Worm (Caenorhabditis elegans) whole organism, L4 larva: ENCODE results near the gene F47D12.9.

Experiments
- D1046.2 ChIP-seq: fragments of 200-800 bp; sonication (Bioruptor generic); IDR thresholded peaks from 2 replicates; pipeline ENCODE4 v1.3.6; 2022; ENCODE audit warnings: missing genetic modification characterization, missing compliant biosample characterization
- F26F4.8 ChIP-seq: fragments of 200-800 bp; sonication (Bioruptor generic); conservative IDR thresholded peaks from 2 replicates; pipeline ENCODE4 v1.3.6; 2022; ENCODE audit warnings: missing genetic modification characterization, missing compliant biosample characterization
- F44E2.7 ChIP-seq: fragments of 200-800 bp; sonication (Bioruptor generic); IDR thresholded peaks from 2 replicates; pipeline ENCODE4 v2.1.2; 2022; ENCODE audit warnings: missing genetic modification characterization, missing compliant biosample characterization
- Y5F2A.4 ChIP-seq: fragments of 200-800 bp; sonication (Bioruptor generic); optimal IDR thresholded peaks from 2 replicates; lab custom pipeline; 2018; ENCODE audit warnings: mild to moderate bottlenecking, missing genetic modification characterization, missing compliant biosample characterization
- aha-1 ChIP-seq: fragments of 150-350 bp; peaks from one replicate; lab custom pipeline; 2014; ENCODE audit warnings: missing biosample characterization, missing genetic modification characterization
- ama-1 ChIP-seq: fragments of 150-350 bp; optimal IDR thresholded peaks from 2 replicates; lab custom pipeline; 2014; ENCODE audit warnings: inconsistent platforms, mixed read lengths
- ceh-20 ChIP-seq: fragments of 200-800 bp; sonication (Bioruptor generic); IDR thresholded peaks from 2 replicates; pipeline ENCODE4 v1.3.6; 2022; ENCODE audit warnings: missing genetic modification reagents, missing genetic modification characterization, missing compliant biosample characterization
- ceh-44 ChIP-seq: fragments of 200-800 bp; sonication (Bioruptor generic); IDR thresholded peaks from 2 replicates; pipeline ENCODE4 v1.3.6; 2022; ENCODE audit warnings: missing genetic modification reagents, missing genetic modification characterization, missing compliant biosample characterization
- ceh-62 ChIP-seq: sonication (generic microtip); optimal IDR thresholded peaks from 2 replicates; lab custom pipeline; 2017; ENCODE audit warnings: missing biosample characterization, missing genetic modification characterization
- ceh-82 ChIP-seq: sonication (generic microtip); optimal IDR thresholded peaks from 2 replicates; lab custom pipeline; 2017; ENCODE audit warnings: missing biosample characterization, missing genetic modification characterization
- ces-1 ChIP-seq: fragments of 150-350 bp; sonication (generic microtip); optimal IDR thresholded peaks from 4 replicates; lab custom pipeline; 2014; ENCODE audit warnings: missing biosample characterization, missing genetic modification reagents, missing genetic modification characterization
- ctbp-1 ChIP-seq: fragments of 200-800 bp; sonication (Bioruptor generic); IDR thresholded peaks from 2 replicates; pipeline ENCODE4 v1.3.6; 2022; ENCODE audit warnings: missing genetic modification reagents, missing genetic modification characterization, missing compliant biosample characterization
- daf-19 ChIP-seq: fragments of 200-800 bp; sonication (Bioruptor generic); conservative IDR thresholded peaks from 2 replicates; pipeline ENCODE4 v1.3.6; 2022; ENCODE audit warnings: missing genetic modification characterization, missing compliant biosample characterization
- dmd-8 ChIP-seq: fragments of 200-800 bp; sonication (Bioruptor generic); IDR thresholded peaks from 2 replicates; pipeline ENCODE4 v1.3.6; 2022; ENCODE audit warnings: missing genetic modification characterization, missing compliant biosample characterization
- dmd-9 ChIP-seq: fragments of 200-800 bp; sonication (Bioruptor generic); IDR thresholded peaks from 2 replicates; pipeline ENCODE4 v1.3.6; 2022; ENCODE audit warnings: missing genetic modification reagents, missing genetic modification characterization, missing compliant biosample characterization
- dve-1 ChIP-seq: sonication (generic microtip); optimal IDR thresholded peaks from 2 replicates; lab custom pipeline; 2017; ENCODE audit warnings: antibody characterized with exemption, mild to moderate bottlenecking, missing genetic modification characterization, missing compliant biosample characterization; ENCODE audit not compliant: insufficient read depth
- fkh-10 ChIP-seq: fragments of 150-350 bp; optimal IDR thresholded peaks from 2 replicates; lab custom pipeline; 2014; ENCODE audit warnings: missing biosample characterization, missing genetic modification reagents, missing genetic modification characterization
- hmg-1.1 ChIP-seq: fragments of 200-800 bp; sonication (Bioruptor generic); IDR thresholded peaks from 2 replicates; pipeline ENCODE4 v1.3.6; 2022; ENCODE audit warnings: missing genetic modification reagents, missing genetic modification characterization, missing compliant biosample characterization
- lin-13 ChIP-seq: fragments of 150-350 bp; optimal IDR thresholded peaks from 2 replicates; lab custom pipeline; 2014; ENCODE audit warnings: missing biosample characterization, missing genetic modification reagents, missing genetic modification characterization
- lin-38 ChIP-seq: fragments of 200-800 bp; sonication (Bioruptor generic); IDR thresholded peaks from 2 replicates; pipeline ENCODE4 v1.3.6; 2022; ENCODE audit warnings: missing genetic modification reagents, missing genetic modification characterization, missing compliant biosample characterization
- lir-3 ChIP-seq: sonication (generic microtip); optimal IDR thresholded peaks from 2 replicates; lab custom pipeline; 2016; ENCODE audit warnings: mild to moderate bottlenecking, missing genetic modification characterization, missing compliant biosample characterization
- madf-9 ChIP-seq: fragments of 200-800 bp; sonication (Bioruptor generic); conservative IDR thresholded peaks from 2 replicates; pipeline ENCODE4 v1.3.6; 2022; ENCODE audit warnings: missing genetic modification reagents, missing genetic modification characterization, missing compliant biosample characterization
- mes-2 ChIP-seq: sonication (generic microtip); optimal IDR thresholded peaks from 2 replicates; lab custom pipeline; 2016; ENCODE audit warnings: missing genotype, mild to moderate bottlenecking, missing genetic modification characterization, missing compliant biosample characterization; ENCODE audit not compliant: poor library complexity, severe bottlenecking
- nhr-10 ChIP-seq: fragments of 150-350 bp; optimal IDR thresholded peaks from 2 replicates; lab custom pipeline; 2014; ENCODE audit warnings: missing biosample characterization, missing genetic modification characterization
- nhr-11 ChIP-seq: fragments of 150-350 bp; optimal IDR thresholded peaks from 2 replicates; lab custom pipeline; 2014; ENCODE audit warnings: missing biosample characterization, missing genetic modification characterization
- nhr-41 ChIP-seq: fragments of 200-800 bp; sonication (Bioruptor generic); IDR thresholded peaks from 2 replicates; pipeline ENCODE4 v1.3.6; 2022; ENCODE audit warnings: missing genetic modification reagents, missing genetic modification characterization, missing compliant biosample characterization
- nhr-6 ChIP-seq: fragments of 150-350 bp; optimal IDR thresholded peaks from 2 replicates; lab custom pipeline; 2014; ENCODE audit warnings: missing biosample characterization, missing genetic modification characterization
- nhr-76 ChIP-seq: fragments of 150-350 bp; optimal IDR thresholded peaks from 2 replicates; lab custom pipeline; 2014; ENCODE audit warnings: missing biosample characterization, missing genetic modification characterization
- pha-4 ChIP-seq, 2 experiments: fragments of 150-350 bp in 1 of 2; fragments of 200-800 bp in 1 of 2; sonication (Bioruptor generic) in 1 of 2; IDR thresholded peaks in 1 of 2; optimal IDR thresholded peaks in 1 of 2; 2 replicates each; pipeline versions ENCODE4 v1.3.6 to Lab custom; 2014 to 2022; ENCODE audit warnings: missing genetic modification characterization in 2 of 2, missing genetic modification reagents in 2 of 2, missing biosample characterization in 1 of 2, missing compliant biosample characterization in 1 of 2
- rbr-2 ChIP-seq: sonication (generic microtip); optimal IDR thresholded peaks from 2 replicates; lab custom pipeline; 2016; ENCODE audit warnings: missing genotype, missing genetic modification characterization, missing compliant biosample characterization
- snpc-4 ChIP-seq: fragments of 150-350 bp; optimal IDR thresholded peaks from 2 replicates; lab custom pipeline; 2014; ENCODE audit warnings: missing biosample characterization, missing genetic modification characterization
- unc-130 ChIP-seq: sonication (generic microtip); optimal IDR thresholded peaks from 2 replicates; lab custom pipeline; 2016; ENCODE audit warnings: missing genetic modification reagents, missing genetic modification characterization, missing compliant biosample characterization
- unc-62 ChIP-seq, 3 experiments: fragments of 150-350 bp in 1 of 3; sonication (generic microtip); optimal IDR thresholded peaks in 2 of 3; peaks in 1 of 3; 1 replicate in 1 of 3; 2 replicates in 2 of 3; lab custom pipeline; 2014 to 2017; ENCODE audit warnings: missing biosample characterization in 3 of 3, missing genetic modification characterization in 3 of 3, missing genetic modification reagents in 3 of 3, missing genotype in 1 of 3
- zag-1 ChIP-seq: fragments of 150-350 bp; optimal IDR thresholded peaks from 2 replicates; lab custom pipeline; 2014; ENCODE audit warnings: missing biosample characterization, missing genetic modification characterization
- zfp-3 ChIP-seq: fragments of 200-800 bp; sonication (Bioruptor generic); conservative IDR thresholded peaks from 2 replicates; pipeline ENCODE4 v1.3.6; 2022; ENCODE audit warnings: missing genetic modification reagents, missing genetic modification characterization, missing compliant biosample characterization
- zip-11 ChIP-seq: fragments of 200-800 bp; sonication (Bioruptor generic); IDR thresholded peaks from 2 replicates; pipeline ENCODE4 v1.3.6; 2022; ENCODE audit warnings: missing genetic modification characterization, missing compliant biosample characterization
- ztf-11 ChIP-seq: fragments of 150-350 bp; optimal IDR thresholded peaks from 2 replicates; lab custom pipeline; 2014; ENCODE audit warnings: missing biosample characterization, missing genetic modification characterization

Gene F47D12.9

DNA sequence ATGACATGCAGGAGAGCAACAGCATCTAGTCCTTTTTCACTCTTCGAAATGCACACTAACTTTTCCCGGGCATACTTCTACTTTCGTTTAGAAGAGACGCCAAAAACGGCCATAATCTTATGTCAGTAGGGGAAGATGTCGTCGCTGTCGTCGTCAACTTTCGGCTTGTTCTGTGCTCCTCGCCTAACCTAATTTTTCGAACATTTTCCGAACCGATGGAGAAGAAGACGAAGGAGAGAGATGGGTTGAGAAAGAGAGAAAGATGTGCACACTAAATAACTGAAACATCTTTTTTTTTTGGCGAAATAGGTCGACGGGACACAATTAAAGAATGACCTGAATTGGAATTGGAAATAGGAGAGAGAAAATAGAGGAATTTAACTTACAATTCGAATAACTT, 7.2 kb upstream of the F47D12.9 start:
- TF ChIP-seq ces-1 (peak; percentile 61), fkh-10 (GFP tag; lab: Kevin White, UChicago) (peak; percentile 39), madf-9 (GFP tag; lab: Robert Waterston, UW) (no peak)
- TF ChIP-seq, all 104 proteins: peak for 2

DNA sequence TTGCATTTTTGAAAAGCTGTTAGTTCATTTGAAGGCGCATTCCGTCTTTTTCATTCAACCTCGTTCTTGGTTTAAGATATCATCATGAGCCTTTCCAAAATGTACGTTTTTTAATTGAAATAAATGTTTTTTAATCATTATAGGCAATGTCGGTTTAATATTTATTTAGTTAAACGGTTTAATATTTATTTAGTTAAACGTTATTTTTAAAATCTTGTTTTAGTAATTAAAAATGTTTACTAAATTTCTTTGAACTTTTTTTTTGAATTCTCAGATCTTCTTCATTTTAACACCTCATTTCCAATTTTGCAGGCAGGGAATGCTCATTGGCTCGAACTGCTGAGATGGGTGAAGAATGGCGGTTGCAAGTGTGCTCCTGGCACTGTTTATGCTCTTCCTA, 5.9 kb upstream of the F47D12.9 start, which contains the start of gene gar-2:
TSS of gene gar-2 (plus strand) at position 301 of the 400 bp plus-strand sequence.
- no peak for TF ChIP-seq nhr-76 (tag; lab: Kevin White, UChicago)
- TF ChIP-seq dmd-9 (GFP tag; lab: Robert Waterston, UW): no peak
- TF ChIP-seq dmd-8 (GFP tag; lab: Robert Waterston, UW): no peak
- TF ChIP-seq lin-38 (GFP tag; lab: Robert Waterston, UW): no peak
- no peak for TF ChIP-seq rbr-2 (tag; lab: Kevin White, UChicago)
- no peak for TF ChIP-seq D1046.2 (GFP tag; lab: Robert Waterston, UW)
- TF ChIP-seq, all 104 proteins: peak for 0

DNA sequence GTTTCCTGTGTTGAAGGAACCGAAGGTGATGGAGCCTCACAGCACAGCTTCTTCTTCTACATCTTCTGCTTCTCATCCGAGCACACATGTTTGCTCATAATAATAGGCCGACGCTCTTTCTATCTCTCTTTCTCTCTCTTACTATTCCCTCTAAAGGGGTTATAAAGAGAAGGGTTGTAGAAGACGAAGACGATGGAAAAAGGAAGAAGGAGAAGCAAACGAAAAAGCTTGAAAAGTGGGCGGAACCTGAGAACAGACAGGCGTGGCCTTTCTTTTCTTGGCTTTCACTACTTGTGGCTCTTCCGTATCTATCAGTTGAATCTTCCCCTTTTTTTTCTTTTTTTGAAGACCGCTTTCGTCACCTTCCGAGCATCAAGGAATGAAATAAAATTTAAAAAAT, 4.7 kb upstream of the F47D12.9 start:
- TF ChIP-seq fkh-10 (GFP tag; lab: Kevin White, UChicago) (peak; percentile 32), ctbp-1 (GFP tag; lab: Robert Waterston, UW) (0 out of 2 replicates have a peak, but pooled peaks have one; percentile 27), nhr-41 (GFP tag; lab: Robert Waterston, UW) (no peak), dve-1 (no peak)

DNA sequence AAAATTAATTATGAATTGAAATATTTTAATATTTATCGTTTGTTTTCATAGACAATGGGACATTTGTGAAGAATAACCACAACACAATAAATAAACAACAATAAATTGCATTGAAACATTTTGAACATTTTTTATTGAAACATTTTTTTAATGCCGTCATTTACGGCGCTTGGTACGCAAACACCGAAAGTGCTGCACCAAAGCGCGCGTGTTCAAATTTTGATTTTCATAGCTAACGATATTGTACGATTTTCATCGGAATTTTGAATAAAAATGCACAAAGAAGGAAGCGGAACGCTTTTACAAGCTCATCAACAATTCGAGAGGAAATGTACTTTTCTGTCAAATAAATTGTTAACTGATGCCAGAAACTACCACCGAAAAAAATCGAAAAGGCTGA, 607 bp upstream of the F47D12.9 start:
- TF ChIP-seq mes-2 (tag; lab: Kevin White, UChicago) (no peak), nhr-6 (tag; lab: Kevin White, UChicago) (no peak), pha-4 (GFP tag; IDR thresholded peaks at IDR 0.05; lab: Robert Waterston, UW) (no peak), pha-4 (tag; optimal IDR thresholded peaks at IDR 0.05; lab: Kevin White, UChicago) (no peak), daf-19 (GFP tag; lab: Robert Waterston, UW) (no peak), zip-11 (GFP tag; lab: Robert Waterston, UW) (no peak), ceh-44 (GFP tag; lab: Robert Waterston, UW) (no peak), F26F4.8 (GFP tag; lab: Robert Waterston, UW) (no peak), F44E2.7 (GFP tag; lab: Robert Waterston, UW) (no peak), ztf-11 (tag; lab: Kevin White, UChicago) (no peak), hmg-1.1 (GFP tag; lab: Robert Waterston, UW) (no peak), zag-1 (tag; lab: Kevin White, UChicago) (no peak), Y5F2A.4 (GFP tag; lab: Kevin White, UChicago) (no peak), nhr-76 (tag; lab: Kevin White, UChicago) (no peak), snpc-4 (tag; lab: Kevin White, UChicago) (no peak), nhr-11 (tag; lab: Kevin White, UChicago) (no peak)

DNA sequence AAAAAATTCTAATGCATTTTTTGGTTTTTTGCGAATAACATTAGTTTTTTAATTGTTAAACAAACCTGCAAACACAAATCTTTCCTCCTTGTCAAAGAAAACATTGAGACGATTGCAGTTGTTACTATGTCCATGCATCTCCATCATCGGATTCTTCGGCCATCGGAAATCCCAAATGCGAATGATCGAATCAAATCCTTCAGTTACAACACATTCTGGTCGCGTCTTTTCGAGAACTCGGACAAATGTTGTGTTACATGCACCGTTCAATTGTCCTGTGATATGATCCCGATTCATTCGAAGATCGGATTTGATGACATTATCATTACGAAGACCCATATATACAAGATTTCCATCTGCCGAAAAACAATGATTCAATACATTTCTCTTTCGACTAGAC, 2.9 kb downstream of the F47D12.9 start:
- peak; percentile 98 for TF ChIP-seq aha-1 (tag; lab: Kevin White, UChicago)
- peak; percentile 5 for TF ChIP-seq ama-1 (lab: Kevin White, UChicago)
- no peak for TF ChIP-seq ceh-20 (GFP tag; lab: Robert Waterston, UW)

DNA sequence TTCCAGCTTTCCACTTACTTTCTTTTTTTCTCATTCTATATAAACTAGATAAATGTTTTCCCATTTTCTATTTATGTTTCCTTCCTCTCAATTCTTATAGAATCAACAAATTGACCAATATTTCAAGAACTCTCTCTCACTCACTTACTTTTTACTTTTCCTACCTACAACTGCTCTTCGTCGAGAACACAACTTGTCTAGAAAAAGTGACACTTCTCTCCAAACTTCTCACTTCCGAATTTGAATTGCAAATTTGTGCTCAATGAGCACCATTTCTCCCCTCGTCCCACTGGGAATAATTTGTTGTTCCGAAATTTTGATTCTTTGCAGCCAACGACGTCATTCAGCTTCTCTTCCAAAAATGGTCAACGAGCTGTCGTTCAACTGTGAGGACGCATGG, 5.0 kb downstream of the F47D12.9 start, which contains the start of gene F47D12.3:
TSS of gene F47D12.3 (plus strand) at position 331 of the 400 bp plus-strand sequence.
- TF ChIP-seq rbr-2 (tag; lab: Kevin White, UChicago) (no peak), lir-3 (tag; lab: Kevin White, UChicago) (no peak), nhr-11 (tag; lab: Kevin White, UChicago) (no peak), dmd-8 (GFP tag; lab: Robert Waterston, UW) (no peak), nhr-10 (no peak), ceh-82 (tag; lab: Kevin White, UChicago) (no peak), unc-130 (no peak), zfp-3 (GFP tag; lab: Robert Waterston, UW) (no peak), ceh-20 (GFP tag; lab: Robert Waterston, UW) (peak; percentile 18; the same call in 1 of the 2 replicates), ceh-62 (no peak), lin-13 (GFP tag; lab: Kevin White, UChicago) (no peak), unc-62 (GFP tag; optimal IDR thresholded peaks at IDR 0.05 in 1 of 2; lab: Kevin White, UChicago) (peak in 1 of 2 experiments; percentile 97), unc-62 (tag; optimal IDR thresholded peaks at IDR 0.05; lab: Kevin White, UChicago) (no peak)
